Fruit fly (Drosophila melanogaster): ENCODE measurements around the gene holn1.

holn1 gene

dm6 chr2L:10387869-10388726, 47.7 kb upstream of the holn1 start, which contains the start of gene da (continued):
- TF ChIP-seq Eip93F (GFP tag; optimal IDR thresholded peaks at IDR 0.05) (peak; percentile 21), fkh (GFP tag; optimal IDR thresholded peaks at IDR 0.05) (peak; percentile 47), Blimp-1 (GFP tag; optimal IDR thresholded peaks at IDR 0.05) (peak; percentile 17), eg (GFP tag; IDR thresholded peaks at IDR 0.05) (no peak; the same call in 1 of the 3 replicates), CG8319 (GFP tag; optimal IDR thresholded peaks at IDR 0.05) (no peak), Met (GFP tag; optimal IDR thresholded peaks at IDR 0.05) (peak; percentile 62), Smox (GFP tag; optimal IDR thresholded peaks at IDR 0.05) (peak; percentile 56), CG10669 (GFP tag; optimal IDR thresholded peaks at IDR 0.05) (peak; percentile 22), CG31627 (GFP tag; optimal IDR thresholded peaks at IDR 0.05) (peak; percentile 58), Sox14 (GFP tag; optimal IDR thresholded peaks at IDR 0.05) (peak; percentile 80), cyc (GFP tag; optimal IDR thresholded peaks at IDR 0.05) (peak; percentile 50), CG15336 (GFP tag; IDR thresholded peaks at IDR 0.05) (0 out of 2 replicates have a peak, but pooled peaks have one; percentile 31), fd85E (GFP tag; optimal IDR thresholded peaks at IDR 0.05) (no peak), Hr38 (GFP tag; optimal IDR thresholded peaks at IDR 0.05) (no peak), CG6163 (GFP tag; IDR thresholded peaks at IDR 0.05) (no peak), CG4318 (GFP tag; optimal IDR thresholded peaks at IDR 0.05) (no peak), spab (GFP tag; optimal IDR thresholded peaks at IDR 0.05) (no peak), salr (GFP tag; optimal IDR thresholded peaks at IDR 0.05) (peak in 1 of 2 experiments; percentile 28)

dm6 chr2L:10393467-10393866, 42.3 kb upstream of the holn1 start:
- TF ChIP-seq esn (GFP tag; optimal IDR thresholded peaks at IDR 0.05): no peak
- no peak for TF ChIP-seq net (GFP tag; optimal IDR thresholded peaks at IDR 0.05)
- TF ChIP-seq Smox (GFP tag; optimal IDR thresholded peaks at IDR 0.05): no peak
- no peak for TF ChIP-seq salr (GFP tag; optimal IDR thresholded peaks at IDR 0.05)
- TF ChIP-seq vri (GFP tag; optimal IDR thresholded peaks at IDR 0.05): peak; percentile 18
- no peak for TF ChIP-seq CG34406 (GFP tag; optimal IDR thresholded peaks at IDR 0.05)
- TF ChIP-seq spab (GFP tag; optimal IDR thresholded peaks at IDR 0.05): no peak
- TF ChIP-seq OdsH (GFP tag; optimal IDR thresholded peaks at IDR 0.05): no peak

- TF ChIP-seq CG15336 (GFP tag; IDR thresholded peaks at IDR 0.05): no peak
- no peak for TF ChIP-seq Sox14 (GFP tag; optimal IDR thresholded peaks at IDR 0.05)
- no peak for TF ChIP-seq Hr39 (GFP tag; optimal IDR thresholded peaks at IDR 0.05)
- TF ChIP-seq CG34406 (GFP tag; optimal IDR thresholded peaks at IDR 0.05): no peak
- TF ChIP-seq Blimp-1 (GFP tag; optimal IDR thresholded peaks at IDR 0.05): no peak
- TF ChIP-seq CG31627 (GFP tag; optimal IDR thresholded peaks at IDR 0.05): no peak
- no peak for TF ChIP-seq CG6276 (GFP tag; optimal IDR thresholded peaks at IDR 0.05)
- no peak for TF ChIP-seq CG10631 (GFP tag; optimal IDR thresholded peaks at IDR 0.05)
- no peak for TF ChIP-seq Sox15 (GFP tag; optimal IDR thresholded peaks at IDR 0.05)
- no peak for TF ChIP-seq CG11902 (GFP tag; optimal IDR thresholded peaks at IDR 0.05)
- no peak for TF ChIP-seq CG3032 (tag; optimal IDR thresholded peaks at IDR 0.05)
- TF ChIP-seq esn (GFP tag; optimal IDR thresholded peaks at IDR 0.05): no peak
- TF ChIP-seq pdm3 (GFP tag; optimal IDR thresholded peaks at IDR 0.05): no peak
- TF ChIP-seq Hr38 (GFP tag; optimal IDR thresholded peaks at IDR 0.05): no peak
- no peak for TF ChIP-seq CG11294 (GFP tag; IDR thresholded peaks at IDR 0.05)
- no peak for TF ChIP-seq fkh (GFP tag; optimal IDR thresholded peaks at IDR 0.05)
- no peak for TF ChIP-seq OdsH (GFP tag; optimal IDR thresholded peaks at IDR 0.05)
- TF ChIP-seq Eip78C (GFP tag): no peak
- no peak for TF ChIP-seq CG7368 (GFP tag; optimal IDR thresholded peaks at IDR 0.05)
- no peak for TF ChIP-seq CG3919 (GFP tag; optimal IDR thresholded peaks at IDR 0.05)
Measured at dm6 chr2L:10395035-10395434, 40.8 kb upstream of the holn1 start.
